Worm (Caenorhabditis elegans) whole organism, mixed stage, embryonic: Measurements from ENCODE around the gene srh-134.

Experiments
- drap-1 ChIP-seq: fragments of 200-800 bp; sonication (Bioruptor generic); optimal IDR thresholded peaks from 3 replicates; lab custom pipeline; 2018; ENCODE audit warnings: mild to moderate bottlenecking, missing genetic modification characterization, missing compliant biosample characterization
- elt-1 ChIP-seq: sonication (generic microtip); optimal IDR thresholded peaks from 2 replicates; lab custom pipeline; 2017; ENCODE audit warnings: missing genetic modification characterization, mild to moderate bottlenecking, missing compliant biosample characterization, antibody characterized with exemption, moderate library complexity, borderline replicate concordance; ENCODE audit not compliant: insufficient read depth
- elt-3 ChIP-seq: fragments of 150-350 bp; optimal IDR thresholded peaks from 2 replicates; lab custom pipeline; 2014; ENCODE audit warnings: missing biosample characterization, missing genetic modification characterization
- nhr-28 ChIP-seq: fragments of 150-350 bp; optimal IDR thresholded peaks from 2 replicates; lab custom pipeline; 2014; ENCODE audit warnings: missing biosample characterization, missing genetic modification characterization

- no peak for TF ChIP-seq elt-3 (tag; lab: Kevin White, UChicago)
- TF ChIP-seq nhr-28 (tag; lab: Kevin White, UChicago): no peak
- TF ChIP-seq drap-1: no peak
- no peak for TF ChIP-seq elt-1 (tag; lab: Kevin White, UChicago)
These were observed 26.1 kb upstream of the srh-134 start, which contains the start of gene ebp-1 for ce11 chrV:18043271-18043670.
